Worm (Caenorhabditis elegans) whole organism, young adult: Measurements from ENCODE around the gene gars-1.

Experiments
- F22D6.2 ChIP-seq: sonication (generic microtip); optimal IDR thresholded peaks from 2 replicates; lab custom pipeline; 2016; ENCODE audit warnings: mild to moderate bottlenecking, missing genetic modification characterization, missing compliant biosample characterization
- F39B2.1 ChIP-seq: fragments of 200-800 bp; sonication (Bioruptor generic); IDR thresholded peaks from 2 replicates; pipeline ENCODE4 v1.3.6; 2022; ENCODE audit warnings: missing genetic modification reagents, missing genetic modification characterization, missing compliant biosample characterization
- T26A5.8 ChIP-seq: sonication (generic microtip); optimal IDR thresholded peaks from 2 replicates; lab custom pipeline; 2016; ENCODE audit warnings: missing genetic modification characterization, missing compliant biosample characterization
- Y79H2A.3 ChIP-seq: fragments of 200-800 bp; sonication (Bioruptor generic); conservative IDR thresholded peaks from 2 replicates; pipeline ENCODE4 v1.3.6; 2022; ENCODE audit warnings: missing genetic modification reagents, missing genetic modification characterization, missing compliant biosample characterization
- atf-7 ChIP-seq: sonication (generic microtip); optimal IDR thresholded peaks from 2 replicates; lab custom pipeline; 2017; ENCODE audit warnings: mild to moderate bottlenecking, missing genetic modification characterization, missing compliant biosample characterization
- attf-3 ChIP-seq: fragments of 200-800 bp; sonication (Bioruptor generic); conservative IDR thresholded peaks from 2 replicates; pipeline ENCODE4 v1.3.6; 2022; ENCODE audit warnings: missing genetic modification reagents, missing genetic modification characterization, missing compliant biosample characterization
- attf-5 ChIP-seq: fragments of 200-800 bp; sonication (Bioruptor generic); optimal IDR thresholded peaks from 2 replicates; lab custom pipeline; 2018; ENCODE audit warnings: mild to moderate bottlenecking, missing genetic modification characterization, missing compliant biosample characterization
- bed-2 ChIP-seq: fragments of 200-800 bp; sonication (Bioruptor generic); IDR thresholded peaks from 2 replicates; pipeline ENCODE4 v1.3.6; 2022; ENCODE audit warnings: missing genetic modification reagents, missing genetic modification characterization, missing compliant biosample characterization
- ccch-3 ChIP-seq: fragments of 200-800 bp; sonication (Bioruptor generic); optimal IDR thresholded peaks from 2 replicates; lab custom pipeline; 2018; ENCODE audit warnings: mild to moderate bottlenecking, missing genetic modification characterization, missing compliant biosample characterization
- ceh-27 ChIP-seq: fragments of 200-800 bp; sonication (Bioruptor generic); optimal IDR thresholded peaks from 2 replicates; lab custom pipeline; 2018; ENCODE audit warnings: mild to moderate bottlenecking, missing genetic modification characterization, moderate library complexity, missing compliant biosample characterization
- ceh-58 ChIP-seq: fragments of 200-800 bp; sonication (Bioruptor generic); IDR thresholded peaks from 2 replicates; pipeline ENCODE4 v1.3.6; 2022; ENCODE audit warnings: missing genetic modification characterization, missing compliant biosample characterization
- chd-7 ChIP-seq: sonication (generic microtip); optimal IDR thresholded peaks from 2 replicates; lab custom pipeline; 2016; ENCODE audit warnings: mild to moderate bottlenecking, missing genetic modification characterization, moderate library complexity, missing compliant biosample characterization
- die-1 ChIP-seq: sonication (generic microtip); optimal IDR thresholded peaks from 2 replicates; lab custom pipeline; 2016; ENCODE audit warnings: missing genotype, mild to moderate bottlenecking, missing genetic modification characterization, missing compliant biosample characterization
- egrh-3 ChIP-seq: fragments of 200-800 bp; sonication (Bioruptor generic); IDR thresholded peaks from 2 replicates; pipeline ENCODE4 v1.3.6; 2022; ENCODE audit warnings: missing genetic modification reagents, missing genetic modification characterization, missing compliant biosample characterization
- ekl-4 ChIP-seq: fragments of 200-800 bp; sonication (Bioruptor generic); IDR thresholded peaks from 2 replicates; pipeline ENCODE4 v1.3.6; 2022; ENCODE audit warnings: missing genetic modification reagents, missing genetic modification characterization, missing compliant biosample characterization
- ets-4 ChIP-seq: fragments of 200-800 bp; sonication (Bioruptor generic); optimal IDR thresholded peaks from 2 replicates; lab custom pipeline; 2018; ENCODE audit warnings: mild to moderate bottlenecking, missing genetic modification characterization, missing compliant biosample characterization
- hrde-1 ChIP-seq: sonication (generic microtip); optimal IDR thresholded peaks from 2 replicates; lab custom pipeline; 2016; ENCODE audit warnings: missing genetic modification characterization, mild to moderate bottlenecking, missing compliant biosample characterization, moderate library complexity, missing genotype, missing genetic modification reagents, borderline replicate concordance
- lin-54 ChIP-seq: fragments of 200-800 bp; sonication (Bioruptor generic); optimal IDR thresholded peaks from 2 replicates; lab custom pipeline; 2018; ENCODE audit warnings: mild to moderate bottlenecking, missing genetic modification characterization, missing compliant biosample characterization
- madf-3 ChIP-seq: fragments of 200-800 bp; sonication (Bioruptor generic); IDR thresholded peaks from 2 replicates; pipeline ENCODE4 v1.3.6; 2022; ENCODE audit warnings: missing genetic modification reagents, missing genetic modification characterization, missing compliant biosample characterization
- mcd-1 ChIP-seq: fragments of 200-800 bp; sonication (Bioruptor generic); IDR thresholded peaks from 2 replicates; pipeline ENCODE4 v1.3.6; 2022; ENCODE audit warnings: missing genetic modification reagents, missing genetic modification characterization, missing compliant biosample characterization
- nhr-80 ChIP-seq: sonication (generic microtip); optimal IDR thresholded peaks from 2 replicates; lab custom pipeline; 2016; ENCODE audit warnings: missing genetic modification characterization, missing compliant biosample characterization
- nhr-90 ChIP-seq: sonication (generic microtip); optimal IDR thresholded peaks from 2 replicates; lab custom pipeline; 2016; ENCODE audit warnings: missing genotype, mild to moderate bottlenecking, missing genetic modification characterization, missing compliant biosample characterization
- sea-2 ChIP-seq: fragments of 200-800 bp; sonication (Bioruptor generic); IDR thresholded peaks from 2 replicates; pipeline ENCODE4 v1.3.6; 2022; ENCODE audit warnings: missing genetic modification characterization, missing compliant biosample characterization
- snpc-1.1 ChIP-seq: sonication (generic microtip); optimal IDR thresholded peaks from 2 replicates; lab custom pipeline; 2017; ENCODE audit warnings: missing genetic modification characterization, mild to moderate bottlenecking, missing compliant biosample characterization, antibody characterized with exemption, moderate library complexity, missing genotype, missing genetic modification reagents; ENCODE audit not compliant: insufficient read depth
- snpc-4 ChIP-seq, 5 experiments: fragments of 150-350 bp in 1 of 5; sonication (generic microtip) in 4 of 5; optimal IDR thresholded peaks; 2 replicates each; lab custom pipeline; 2014 to 2018; ENCODE audit warnings: missing genetic modification characterization in 5 of 5, missing biosample characterization in 3 of 5, antibody characterized with exemption in 2 of 5, mild to moderate bottlenecking in 2 of 5, missing compliant biosample characterization in 2 of 5, missing genotype in 2 of 5, moderate library complexity in 2 of 5, missing genetic modification reagents in 1 of 5
- tbx-9 ChIP-seq: sonication (generic microtip); optimal IDR thresholded peaks from 2 replicates; lab custom pipeline; 2016; ENCODE audit warnings: borderline replicate concordance, missing genetic modification characterization, inconsistent platforms, missing compliant biosample characterization
- tlf-1 ChIP-seq: fragments of 200-800 bp; sonication (Bioruptor generic); optimal IDR thresholded peaks from 2 replicates; lab custom pipeline; 2018; ENCODE audit warnings: mild to moderate bottlenecking, missing genetic modification characterization, missing compliant biosample characterization
- xnd-1 ChIP-seq: sonication (generic microtip); optimal IDR thresholded peaks from 2 replicates; lab custom pipeline; 2016; ENCODE audit warnings: missing genotype, missing genetic modification reagents, missing genetic modification characterization, missing compliant biosample characterization
- ztf-26 ChIP-seq: sonication (generic microtip); optimal IDR thresholded peaks from 2 replicates; lab custom pipeline; 2017; ENCODE audit warnings: missing genetic modification characterization, missing compliant biosample characterization
- ztf-3 ChIP-seq: fragments of 200-800 bp; sonication (Bioruptor generic); optimal IDR thresholded peaks from 2 replicates; lab custom pipeline; 2018; ENCODE audit warnings: mild to moderate bottlenecking, missing genetic modification characterization, missing compliant biosample characterization

Gene gars-1

DNA sequence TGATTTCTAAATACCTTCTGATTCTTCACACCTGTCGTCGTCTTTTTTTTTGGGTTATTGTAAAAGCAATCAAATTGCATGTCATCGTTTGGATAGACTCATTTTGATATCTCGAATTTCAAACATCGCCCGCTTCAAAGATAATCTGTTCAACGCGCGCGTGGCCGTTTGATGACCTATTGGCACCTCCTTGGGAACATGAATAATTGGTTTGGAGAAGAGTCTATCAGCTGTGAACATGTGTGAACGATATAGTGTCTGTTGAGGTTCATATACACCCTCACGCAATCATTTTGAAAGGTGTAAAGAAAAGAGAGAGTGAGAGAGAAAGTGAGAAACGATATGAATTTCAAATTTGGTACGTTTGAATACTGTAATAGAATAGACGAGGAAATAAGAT is 42.8 kb downstream of the gars-1 start:
- no peak for TF ChIP-seq attf-3 (GFP tag; lab: Robert Waterston, UW)
- TF ChIP-seq F39B2.1 (GFP tag; lab: Robert Waterston, UW) = no peak
- TF ChIP-seq snpc-1.1 (tag; lab: Kevin White, UChicago) = no peak
- TF ChIP-seq T26A5.8 = no peak
- no peak for TF ChIP-seq Y79H2A.3 (GFP tag; lab: Robert Waterston, UW)
- no peak for TF ChIP-seq ceh-58 (GFP tag; lab: Robert Waterston, UW)
- no peak for TF ChIP-seq nhr-90 (tag; lab: Kevin White, UChicago)
- no peak for TF ChIP-seq ztf-26 (tag; lab: Kevin White, UChicago)
- TF ChIP-seq atf-7 (tag; lab: Kevin White, UChicago) = no peak
- no peak for TF ChIP-seq egrh-3 (GFP tag; lab: Robert Waterston, UW)

DNA sequence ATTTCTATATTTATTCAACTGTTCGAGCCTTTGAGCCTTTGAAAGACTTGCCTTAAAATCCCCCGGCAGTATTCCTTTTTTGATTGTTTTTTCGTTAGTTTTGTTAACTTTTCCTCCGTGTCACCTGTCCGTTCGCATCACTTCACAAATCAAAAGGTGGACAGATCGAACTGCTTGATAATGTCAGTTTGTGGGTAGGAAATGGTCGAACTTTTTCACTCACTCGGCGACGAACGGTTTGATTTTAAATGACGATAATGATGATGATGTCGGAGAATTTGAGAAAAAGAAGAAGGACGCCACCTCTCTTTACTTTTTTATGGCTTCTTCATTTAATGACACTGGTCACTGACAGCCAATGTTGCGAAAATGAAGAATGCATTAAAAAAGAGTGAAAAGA is 44.4 kb downstream of the gars-1 start:
- TF ChIP-seq ekl-4 (GFP tag; lab: Robert Waterston, UW) (no peak), F22D6.2 (no peak), tlf-1 (GFP tag; lab: Kevin White, UChicago) (no peak), ztf-3 (GFP tag; lab: Kevin White, UChicago) (no peak), chd-7 (no peak), ceh-27 (GFP tag; lab: Kevin White, UChicago) (no peak), hrde-1 (tag; lab: Kevin White, UChicago) (no peak), sea-2 (GFP tag; lab: Robert Waterston, UW) (no peak)

DNA sequence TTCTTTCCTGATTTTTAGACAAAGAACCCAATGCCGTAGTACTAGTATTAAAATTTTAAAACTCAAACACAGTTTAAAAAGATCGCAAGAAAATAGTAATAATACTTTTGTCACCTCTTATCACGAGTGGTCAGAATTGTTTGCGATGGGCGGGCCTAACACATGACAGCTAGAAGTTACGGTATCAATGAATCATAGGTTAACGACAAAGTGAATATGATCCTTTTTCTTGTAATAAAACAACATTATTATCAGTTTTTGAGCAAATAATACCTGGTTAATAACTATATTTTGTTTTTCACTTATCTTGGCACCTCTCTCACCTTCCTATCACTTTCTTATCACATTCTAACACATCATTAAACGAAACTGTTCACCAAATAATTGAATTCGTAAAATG is 50.4 kb downstream of the gars-1 start:
- TF ChIP-seq bed-2 (GFP tag; lab: Robert Waterston, UW) (no peak), attf-5 (no peak), madf-3 (GFP tag; lab: Robert Waterston, UW) (no peak), nhr-80 (tag; lab: Kevin White, UChicago) (peak; percentile 23)

DNA sequence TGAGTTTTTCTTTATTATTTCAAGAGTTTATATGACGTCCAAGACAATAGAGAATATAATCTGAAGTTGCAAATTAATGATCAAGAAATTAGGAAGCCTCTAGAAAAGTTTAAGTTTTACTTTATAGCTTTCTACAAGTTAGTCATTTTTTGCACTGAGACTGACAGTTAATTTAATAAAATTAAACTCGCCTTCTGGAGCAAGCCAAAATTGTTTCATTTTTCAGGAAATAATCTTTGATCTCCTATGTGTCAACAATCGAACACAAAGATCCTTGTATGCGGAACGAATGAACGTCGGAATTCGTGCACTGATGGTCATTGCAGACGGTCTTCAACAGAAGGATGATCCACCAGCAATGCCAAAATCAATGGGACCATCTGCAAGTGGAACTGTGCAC is 51.0 kb downstream of the gars-1 start:
- TF ChIP-seq ets-4 (GFP tag; lab: Kevin White, UChicago) = no peak
- no peak for TF ChIP-seq lin-54
- no peak for TF ChIP-seq die-1 (tag; lab: Kevin White, UChicago)
- no peak for TF ChIP-seq F22D6.2
- no peak for TF ChIP-seq snpc-4 (GFP tag; optimal IDR thresholded peaks at IDR 0.05; lab: Kevin White, UChicago)
- TF ChIP-seq snpc-4 (tag; optimal IDR thresholded peaks at IDR 0.05; lab: Kevin White, UChicago) = no peak
- TF ChIP-seq ceh-58 (GFP tag; lab: Robert Waterston, UW) = no peak
- no peak for TF ChIP-seq ccch-3 (GFP tag; lab: Kevin White, UChicago)
- no peak for TF ChIP-seq tbx-9 (tag; lab: Kevin White, UChicago)
- no peak for TF ChIP-seq xnd-1 (tag; lab: Kevin White, UChicago)
- no peak for TF ChIP-seq mcd-1 (GFP tag; lab: Robert Waterston, UW)
